Fruit fly (Drosophila melanogaster) whole organism, embryonic: ENCODE measurements around the gene COX7B.

Source experiments
- Abd-B ChIP-seq: fragments of 200-800 bp; sonication (Bioruptor generic); optimal IDR thresholded peaks from 2 replicates; lab custom pipeline; 2018; ENCODE audit warnings: missing biosample characterization, mild to moderate bottlenecking, missing genetic modification characterization, moderate library complexity
- CG10979 ChIP-seq: fragments of 200-800 bp; sonication (Bioruptor generic); optimal IDR thresholded peaks from 2 replicates; lab custom pipeline; 2018; ENCODE audit warnings: missing biosample characterization, mild to moderate bottlenecking, missing genetic modification characterization, moderate library complexity
- CG11093 ChIP-seq: fragments of 200-800 bp; sonication (Bioruptor generic); IDR thresholded peaks from 3 replicates; pipeline ENCODE4 v1.3.6; 2022; ENCODE audit warnings: missing biosample characterization, missing genetic modification characterization
- CG11247 ChIP-seq: fragments of 200-800 bp; sonication (Bioruptor generic); IDR thresholded peaks from 2 replicates; pipeline ENCODE4 v1.3.6; 2022; ENCODE audit warnings: missing biosample characterization, missing genetic modification characterization
- CG11398 ChIP-seq: fragments of 200-800 bp; sonication (Bioruptor generic); optimal IDR thresholded peaks from 2 replicates; lab custom pipeline; 2016; ENCODE audit warnings: missing biosample characterization, missing genetic modification characterization
- CG11504 ChIP-seq: fragments of 200-800 bp; sonication (Bioruptor generic); optimal IDR thresholded peaks from 3 replicates; lab custom pipeline; 2019; ENCODE audit warnings: missing biosample characterization, mild to moderate bottlenecking, missing genetic modification characterization, moderate library complexity
- CG12219 ChIP-seq: fragments of 200-800 bp; sonication (Bioruptor generic); optimal IDR thresholded peaks from 3 replicates; lab custom pipeline; 2018; ENCODE audit warnings: missing biosample characterization, mild to moderate bottlenecking, missing genetic modification characterization
- CG12744 ChIP-seq: fragments of 200-800 bp; sonication (Bioruptor generic); optimal IDR thresholded peaks from 2 replicates; lab custom pipeline; 2016; ENCODE audit warnings: missing biosample characterization, missing genetic modification characterization
- CG13775 ChIP-seq: fragments of 200-800 bp; sonication (Bioruptor generic); optimal IDR thresholded peaks from 3 replicates; lab custom pipeline; 2017; ENCODE audit warnings: missing biosample characterization, mild to moderate bottlenecking, missing genetic modification characterization
- CG14014 ChIP-seq: fragments of 200-800 bp; sonication (Bioruptor generic); IDR thresholded peaks from 2 replicates; pipeline ENCODE4 v1.3.6; 2022; ENCODE audit warnings: missing biosample characterization, missing genetic modification characterization
- CG1603 ChIP-seq: fragments of 200-800 bp; sonication (Bioruptor generic); optimal IDR thresholded peaks from 2 replicates; lab custom pipeline; 2019; ENCODE audit warnings: missing biosample characterization, mild to moderate bottlenecking, missing genetic modification characterization, moderate library complexity
- CG16815 ChIP-seq: fragments of 200-800 bp; sonication (Bioruptor generic); optimal IDR thresholded peaks from 3 replicates; lab custom pipeline; 2017; ENCODE audit warnings: missing biosample characterization, mild to moderate bottlenecking, missing genetic modification characterization
- CG17912 ChIP-seq: fragments of 200-800 bp; sonication (Bioruptor generic); optimal IDR thresholded peaks from 2 replicates; lab custom pipeline; 2018; ENCODE audit warnings: missing biosample characterization, mild to moderate bottlenecking, missing genetic modification characterization
- CG33213 ChIP-seq: fragments of 200-800 bp; sonication (Bioruptor generic); optimal IDR thresholded peaks from 3 replicates; lab custom pipeline; 2016; ENCODE audit warnings: missing biosample characterization, missing genetic modification characterization
- CG33557 ChIP-seq: fragments of 200-800 bp; sonication (Bioruptor generic); optimal IDR thresholded peaks from 2 replicates; lab custom pipeline; 2019; ENCODE audit warnings: missing biosample characterization, mild to moderate bottlenecking, missing genetic modification characterization, moderate library complexity
- CG34422 ChIP-seq: fragments of 200-800 bp; sonication (Bioruptor generic); IDR thresholded peaks from 3 replicates; pipeline ENCODE4 v1.3.6; 2022; ENCODE audit warnings: missing biosample characterization, missing genetic modification characterization
- CG4424 ChIP-seq: fragments of 200-800 bp; sonication (Bioruptor generic); optimal IDR thresholded peaks from 3 replicates; lab custom pipeline; 2016; ENCODE audit warnings: missing biosample characterization, missing genetic modification characterization
- CG4617 ChIP-seq: fragments of 200-800 bp; sonication (Bioruptor generic); optimal IDR thresholded peaks from 3 replicates; lab custom pipeline; 2016; ENCODE audit warnings: missing biosample characterization, missing genetic modification characterization, borderline replicate concordance
- CG5180 ChIP-seq: fragments of 200-800 bp; sonication (Bioruptor generic); optimal IDR thresholded peaks from 3 replicates; lab custom pipeline; 2017; ENCODE audit warnings: missing biosample characterization, missing genetic modification characterization, mild to moderate bottlenecking, moderate library complexity, missing genetic modification reagents
- D ChIP-seq, 2 experiments: fragments of 200-800 bp in 1 of 2; fragments of >200 bp in 1 of 2; sonication (Bioruptor generic) in 1 of 2; optimal IDR thresholded peaks; 2 replicates in 1 of 2; 3 replicates in 1 of 2; lab custom pipeline; 2017; ENCODE audit warnings: mild to moderate bottlenecking in 1 of 2, missing biosample characterization in 1 of 2, missing genetic modification characterization in 1 of 2, missing genetic modification reagents in 1 of 2
- Fer1 ChIP-seq: fragments of 200-800 bp; sonication (Bioruptor generic); optimal IDR thresholded peaks from 2 replicates; lab custom pipeline; 2017; ENCODE audit warnings: missing biosample characterization, mild to moderate bottlenecking, missing genetic modification characterization
- MESR4 ChIP-seq: fragments of 200-800 bp; sonication (Bioruptor generic); optimal IDR thresholded peaks from 2 replicates; lab custom pipeline; 2018; ENCODE audit warnings: missing biosample characterization, mild to moderate bottlenecking, missing genetic modification characterization, moderate library complexity
- Med ChIP-seq: fragments of 200-800 bp; sonication (Bioruptor generic); peaks from one replicate; lab custom pipeline; 2016; ENCODE audit warnings: missing biosample characterization, missing genetic modification characterization, mild to moderate bottlenecking, inconsistent platforms, moderate library complexity
- Pdp1 ChIP-seq, 2 experiments: fragments of 200-800 bp; sonication (Bioruptor generic); optimal IDR thresholded peaks; 3 replicates each; lab custom pipeline; 2016; ENCODE audit warnings: missing biosample characterization in 2 of 2, missing genetic modification characterization in 2 of 2, mild to moderate bottlenecking in 1 of 2, moderate library complexity in 1 of 2
- Six4 ChIP-seq: fragments of 200-800 bp; sonication (Bioruptor generic); optimal IDR thresholded peaks from 2 replicates; lab custom pipeline; 2016; ENCODE audit warnings: missing biosample characterization, missing genetic modification characterization
- Sox100B ChIP-seq: fragments of 200-800 bp; sonication (Bioruptor generic); optimal IDR thresholded peaks from 3 replicates; lab custom pipeline; 2018; ENCODE audit warnings: missing biosample characterization, mild to moderate bottlenecking, missing genetic modification characterization
- Sry-δ ChIP-seq: fragments of 200-800 bp; sonication (Bioruptor generic); optimal IDR thresholded peaks from 2 replicates; lab custom pipeline; 2016; ENCODE audit warnings: missing biosample characterization, missing genetic modification characterization
- Stat92E ChIP-seq, 3 experiments: fragments of >200 bp in 2 of 3; fragments of 200-800 bp in 1 of 3; sonication (Bioruptor generic) in 1 of 3; optimal IDR thresholded peaks; 2 replicates each; lab custom pipeline; 2017 to 2019; ENCODE audit warnings: missing biosample characterization in 3 of 3, missing genetic modification characterization in 3 of 3, mild to moderate bottlenecking in 1 of 3, moderate library complexity in 1 of 3
- az2 ChIP-seq: fragments of 200-800 bp; sonication (Bioruptor generic); optimal IDR thresholded peaks from 3 replicates; lab custom pipeline; 2016; ENCODE audit warnings: missing biosample characterization, missing genetic modification characterization
- br ChIP-seq: fragments of >200 bp; optimal IDR thresholded peaks from 2 replicates; lab custom pipeline; 2017
- crol ChIP-seq: fragments of 200-800 bp; sonication (Bioruptor generic); IDR thresholded peaks from 2 replicates; pipeline ENCODE4 v1.3.6; 2022; ENCODE audit warnings: missing biosample characterization, missing genetic modification characterization
- dimm ChIP-seq: fragments of 200-800 bp; sonication (Bioruptor generic); IDR thresholded peaks from 2 replicates; pipeline ENCODE4 v1.3.6; 2022; ENCODE audit warnings: missing biosample characterization, missing genetic modification characterization
- dpn ChIP-seq, 2 experiments: fragments of 200-800 bp; sonication (Bioruptor generic); optimal IDR thresholded peaks; 3 replicates each; lab custom pipeline; 2016; ENCODE audit warnings: missing biosample characterization in 2 of 2, missing genetic modification characterization in 2 of 2
- ewg ChIP-seq: fragments of 200-800 bp; sonication (Bioruptor generic); optimal IDR thresholded peaks from 3 replicates; lab custom pipeline; 2017; ENCODE audit warnings: mild to moderate bottlenecking, missing biosample characterization, missing genetic modification reagents, missing genetic modification characterization
- ftz-f1 ChIP-seq: fragments of 200-800 bp; sonication (Bioruptor generic); optimal IDR thresholded peaks from 2 replicates; lab custom pipeline; 2016; ENCODE audit warnings: missing biosample characterization, missing genetic modification characterization
- fu2 ChIP-seq: fragments of 200-800 bp; sonication (Bioruptor generic); optimal IDR thresholded peaks from 2 replicates; lab custom pipeline; 2016; ENCODE audit warnings: missing biosample characterization, missing genetic modification characterization
- gro ChIP-seq: fragments of 200-800 bp; sonication (Bioruptor generic); optimal IDR thresholded peaks from 2 replicates; lab custom pipeline; 2016; ENCODE audit warnings: missing biosample characterization, missing genetic modification characterization
- her ChIP-seq: fragments of 200-800 bp; sonication (Bioruptor generic); optimal IDR thresholded peaks from 2 replicates; lab custom pipeline; 2016; ENCODE audit warnings: missing biosample characterization, missing genetic modification characterization
- kay ChIP-seq: fragments of 200-800 bp; sonication (Bioruptor generic); optimal IDR thresholded peaks from 2 replicates; lab custom pipeline; 2016; ENCODE audit warnings: missing biosample characterization, missing genetic modification characterization
- kni ChIP-seq: fragments of 200-800 bp; sonication (Bioruptor generic); optimal IDR thresholded peaks from 3 replicates; lab custom pipeline; 2017; ENCODE audit warnings: mild to moderate bottlenecking, missing biosample characterization, missing genetic modification reagents, missing genetic modification characterization
- nerfin-2 ChIP-seq: fragments of 200-800 bp; sonication (Bioruptor generic); IDR thresholded peaks from 2 replicates; pipeline ENCODE4 v1.3.6; 2022; ENCODE audit warnings: missing biosample characterization, missing genetic modification characterization; ENCODE audit not compliant: partially characterized antibody
- pan ChIP-seq, 4 experiments: fragments of >200 bp in 3 of 4; fragments of 200-800 bp in 1 of 4; sonication (Bioruptor generic) in 1 of 4; optimal IDR thresholded peaks in 3 of 4; IDR thresholded peaks in 1 of 4; 2 replicates each; pipeline versions ENCODE4 v1.3.6 to Lab custom; 2017 to 2022; ENCODE audit warnings: missing biosample characterization in 2 of 4, missing genetic modification characterization in 2 of 4, mixed read lengths in 1 of 4
- slp2 ChIP-seq: fragments of 200-800 bp; sonication (Bioruptor generic); optimal IDR thresholded peaks from 2 replicates; lab custom pipeline; 2016; ENCODE audit warnings: missing biosample characterization, missing genetic modification characterization
- sob ChIP-seq: fragments of 200-800 bp; sonication (Bioruptor generic); IDR thresholded peaks from 2 replicates; pipeline ENCODE4 v1.3.6; 2022; ENCODE audit warnings: missing biosample characterization, missing genetic modification characterization
- stc ChIP-seq: fragments of 200-800 bp; sonication (Bioruptor generic); IDR thresholded peaks from 2 replicates; pipeline ENCODE4 v1.3.6; 2022; ENCODE audit warnings: missing biosample characterization, missing genetic modification characterization
- tgo ChIP-seq: fragments of 200-800 bp; sonication (Bioruptor generic); IDR thresholded peaks from 3 replicates; pipeline ENCODE4 v1.3.6; 2022; ENCODE audit warnings: missing biosample characterization, missing genetic modification characterization
- trem ChIP-seq: fragments of 200-800 bp; optimal IDR thresholded peaks from 3 replicates; lab custom pipeline; 2019; ENCODE audit warnings: missing biosample characterization, mild to moderate bottlenecking, missing genetic modification characterization, moderate library complexity
- trh ChIP-seq: fragments of 200-800 bp; sonication (Bioruptor generic); optimal IDR thresholded peaks from 2 replicates; lab custom pipeline; 2016; ENCODE audit warnings: missing biosample characterization, missing genetic modification characterization
- tx ChIP-seq: fragments of 200-800 bp; sonication (Bioruptor generic); optimal IDR thresholded peaks from 2 replicates; lab custom pipeline; 2016; ENCODE audit warnings: missing biosample characterization, missing genetic modification characterization
- zf30C ChIP-seq: fragments of 200-800 bp; sonication (Bioruptor generic); optimal IDR thresholded peaks from 3 replicates; lab custom pipeline; 2018; ENCODE audit warnings: missing biosample characterization, mild to moderate bottlenecking, missing genetic modification characterization

Gene COX7B

DNA sequence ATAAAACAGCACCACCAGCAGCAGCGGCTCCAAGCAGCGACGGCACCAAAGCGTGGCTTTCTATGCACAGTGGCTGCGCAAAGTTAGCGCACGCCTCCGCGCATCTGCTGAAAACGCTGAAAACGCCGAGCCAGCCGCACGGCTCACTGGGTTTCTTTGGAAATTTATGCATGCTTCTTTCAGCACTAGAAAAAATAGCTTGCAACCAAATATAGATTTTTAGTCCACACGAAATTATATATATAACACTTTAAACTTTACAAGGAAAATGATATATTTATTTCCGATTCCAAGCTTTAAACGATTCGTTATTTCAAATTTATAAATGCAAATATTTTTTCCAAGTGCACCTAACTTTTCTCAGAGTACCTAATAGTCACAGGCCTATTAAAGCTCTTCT, 20.6 kb upstream of the COX7B start (continued):
- TF ChIP-seq pan (optimal IDR thresholded peaks at IDR 0.05; lab: Kevin White, UChicago) = no peak
- TF ChIP-seq pan (GFP tag; optimal IDR thresholded peaks at IDR 0.05 in 1 of 2, IDR thresholded peaks at IDR 0.05 in 1 of 2) = no peak
- TF ChIP-seq CG1603 (tag; lab: Kevin White, UChicago) = no peak
- peak; percentile 21 for TF ChIP-seq Six4
- TF ChIP-seq Pdp1 (GFP tag; optimal IDR thresholded peaks at IDR 0.05; lab: Kevin White, UChicago) = peak; percentile 6 to 12
- no peak for TF ChIP-seq tx
- 0 out of 3 replicates have a peak, but pooled peaks have one; percentile 11 for TF ChIP-seq CG34422 (GFP tag; lab: Robert Waterston, UW)
- peak; percentile 30 for TF ChIP-seq CG12219 (GFP tag; lab: Kevin White, UChicago)
- no peak for TF ChIP-seq Stat92E (GFP tag; optimal IDR thresholded peaks at IDR 0.05; lab: Kevin White, UChicago)
- TF ChIP-seq MESR4 = no peak
- TF ChIP-seq fu2 = no peak
- no peak for TF ChIP-seq slp2 (GFP tag; lab: Kevin White, UChicago)
- no peak for TF ChIP-seq ftz-f1 (GFP tag; lab: Kevin White, UChicago)
- TF ChIP-seq CG11504 (tag; lab: Kevin White, UChicago) = peak; percentile 65
- peak; percentile 14 for TF ChIP-seq ewg (GFP tag; lab: Kevin White, UChicago)
- TF ChIP-seq CG33213 (GFP tag; lab: Kevin White, UChicago) = no peak
- no peak for TF ChIP-seq zf30C
- TF ChIP-seq dpn (GFP tag; optimal IDR thresholded peaks at IDR 0.05; lab: Kevin White, UChicago) = no peak
- TF ChIP-seq stc (GFP tag; lab: Robert Waterston, UW) = no peak
- no peak for TF ChIP-seq gro
- TF ChIP-seq CG16815 (GFP tag; lab: Kevin White, UChicago) = no peak
- TF ChIP-seq az2 (GFP tag; lab: Kevin White, UChicago) = peak; percentile 32
- no peak for TF ChIP-seq CG12744 (GFP tag; lab: Kevin White, UChicago)
- TF ChIP-seq CG13775 = peak; percentile 25
- TF ChIP-seq Abd-B (GFP tag; lab: Kevin White, UChicago) = peak; percentile 31
- peak; percentile 17 for TF ChIP-seq Fer1
- TF ChIP-seq trh = no peak
- no peak for TF ChIP-seq D (optimal IDR thresholded peaks at IDR 0.05; lab: Kevin White, UChicago)
- TF ChIP-seq D (GFP tag; optimal IDR thresholded peaks at IDR 0.05; lab: Kevin White, UChicago) = peak; percentile 46
- no peak for TF ChIP-seq CG4617 (GFP tag; lab: Kevin White, UChicago)
- TF ChIP-seq Med (GFP tag; lab: Kevin White, UChicago) = peak; percentile 77
- no peak for TF ChIP-seq CG5180 (GFP tag; lab: Kevin White, UChicago)
- TF ChIP-seq sob (GFP tag; lab: Robert Waterston, UW) = peak; percentile 21; the same call in 1 of the 2 replicates
- TF ChIP-seq CG17912 (GFP tag; lab: Kevin White, UChicago) = no peak
- TF ChIP-seq dimm = no peak
- TF ChIP-seq CG33557 = peak; percentile 14
- peak; percentile 31 for TF ChIP-seq CG4424 (GFP tag; lab: Kevin White, UChicago)
- TF ChIP-seq br (lab: Kevin White, UChicago) = no peak
- no peak for TF ChIP-seq CG11398 (GFP tag; lab: Kevin White, UChicago)
- TF ChIP-seq CG14014 (GFP tag; lab: Robert Waterston, UW) = no peak
- TF ChIP-seq CG11093 (GFP tag; lab: Robert Waterston, UW) = no peak
- no peak for TF ChIP-seq crol (GFP tag; lab: Robert Waterston, UW)
- peak; percentile 2 for TF ChIP-seq trem (tag; lab: Kevin White, UChicago)
- TF ChIP-seq CG10979 (tag; lab: Kevin White, UChicago) = peak; percentile 74
- no peak for TF ChIP-seq her (GFP tag; lab: Kevin White, UChicago)
- no peak for TF ChIP-seq kay (GFP tag; lab: Kevin White, UChicago)
- no peak for TF ChIP-seq CG11247 (GFP tag; lab: Robert Waterston, UW)
- TF ChIP-seq Sry-δ (GFP tag; lab: Kevin White, UChicago) = no peak
- no peak for TF ChIP-seq kni (GFP tag; lab: Kevin White, UChicago)
- TF ChIP-seq nerfin-2 (GFP tag; lab: Robert Waterston, UW) = no peak
- TF ChIP-seq tgo (GFP tag; lab: Robert Waterston, UW) = no peak
- peak; percentile 34 for TF ChIP-seq Sox100B (GFP tag; lab: Kevin White, UChicago)
